Worm (Caenorhabditis elegans) whole organism, L4 larva: ENCODE data around the gene F13C5.1.

ENCODE experiments used
- ama-1 ChIP-seq: fragments of 150-350 bp; optimal IDR thresholded peaks from 2 replicates; lab custom pipeline; 2014; ENCODE audit warnings: inconsistent platforms, mixed read lengths
- lin-39 ChIP-seq: fragments of 150-350 bp; optimal IDR thresholded peaks from 2 replicates; lab custom pipeline; 2014; ENCODE audit warnings: missing biosample characterization, missing genetic modification reagents, missing genetic modification characterization
- zag-1 ChIP-seq: fragments of 150-350 bp; optimal IDR thresholded peaks from 2 replicates; lab custom pipeline; 2014; ENCODE audit warnings: missing biosample characterization, missing genetic modification characterization

DNA sequence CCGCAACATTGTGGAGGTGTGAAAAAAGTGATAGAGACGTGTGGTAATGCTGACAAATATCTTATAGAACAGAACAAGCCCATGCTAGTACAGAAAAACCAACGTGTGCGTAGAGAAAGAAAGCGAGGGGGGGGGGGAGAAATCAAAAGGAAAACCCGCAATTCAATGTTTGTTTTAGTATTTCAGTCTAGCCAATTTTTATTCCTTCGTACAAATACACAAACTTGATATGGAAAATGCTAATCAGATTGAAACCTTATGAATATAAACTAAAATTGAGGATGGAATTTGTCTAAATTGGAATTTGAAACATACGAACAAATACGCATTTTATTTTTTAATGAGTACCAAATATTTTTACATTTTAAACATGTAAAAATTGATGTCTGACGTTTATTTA is 14.2 kb upstream of the F13C5.1 start, which contains the start of gene mrp-1:
- no peak for TF ChIP-seq lin-39 (tag; lab: Kevin White, UChicago)
- no peak for TF ChIP-seq zag-1 (tag; lab: Kevin White, UChicago)
- no peak for TF ChIP-seq ama-1
